Fruit fly (Drosophila melanogaster): ENCODE measurements around the gene Rala.
A peak's percentile ranks its signal among the peaks of the same experiment; 100 is the strongest.

Gene Rala

dm6 chrX:3686469-3687410 lies 32.7 kb downstream of the Rala start (continued):
- TF ChIP-seq cato (GFP tag; optimal IDR thresholded peaks at IDR 0.05; ENCODE audit: borderline replicate concordance) (peak; percentile 13), Mrtf (GFP tag; IDR thresholded peaks at IDR 0.05) (peak; percentile 69; the same call in 2 of the 3 replicates), CG15696 (tag; optimal IDR thresholded peaks at IDR 0.05) (peak; percentile 47), Antp (GFP tag; optimal IDR thresholded peaks at IDR 0.05) (peak; percentile 70), CG10321 (GFP tag; IDR thresholded peaks at IDR 0.05) (no peak), ATbp (GFP tag; optimal IDR thresholded peaks at IDR 0.05) (peak; percentile 80), CrebB (tag; optimal IDR thresholded peaks at IDR 0.05) (no peak), CG4617 (GFP tag; optimal IDR thresholded peaks at IDR 0.05; ENCODE audit: borderline replicate concordance) (peak; percentile 2), scrt (GFP tag; optimal IDR thresholded peaks at IDR 0.05) (peak; percentile 39), ato (GFP tag; IDR thresholded peaks at IDR 0.05; ENCODE audit: partially characterized antibody) (no peak), H2.0 (GFP tag; IDR thresholded peaks at IDR 0.05) (peak; percentile 68), CG16779 (GFP tag; IDR thresholded peaks at IDR 0.05) (no peak), CG16813 (GFP tag; IDR thresholded peaks at IDR 0.05; ENCODE audit: partially characterized antibody) (no peak), CG12104 (GFP tag; optimal IDR thresholded peaks at IDR 0.05) (no peak), Dbx (GFP tag; IDR thresholded peaks at IDR 0.05) (no peak), gem (tag; optimal IDR thresholded peaks at IDR 0.05) (peak; percentile 81), Myb (GFP tag; optimal IDR thresholded peaks at IDR 0.05) (peak; percentile 20), Scr (GFP tag; IDR thresholded peaks at IDR 0.05; ENCODE audit: partially characterized antibody) (no peak), CG30431 (GFP tag; optimal IDR thresholded peaks at IDR 0.05) (peak; percentile 32), Asciz (GFP tag; optimal IDR thresholded peaks at IDR 0.05) (peak; percentile 60), prd (optimal IDR thresholded peaks at IDR 0.05) (no peak), prd (GFP tag; IDR thresholded peaks at IDR 0.05) (peak; percentile 83), ems (GFP tag; optimal IDR thresholded peaks at IDR 0.05) (peak; percentile 12), CG16863 (GFP tag; optimal IDR thresholded peaks at IDR 0.05) (peak; percentile 66), CG9932 (GFP tag; IDR thresholded peaks at IDR 0.05) (no peak), Doc2 (GFP tag; IDR thresholded peaks at IDR 0.05) (no peak), CG3726 (GFP tag; IDR thresholded peaks at IDR 0.05) (peak; percentile 45; the same call in 1 of the 3 replicates), toy (GFP tag; IDR thresholded peaks at IDR 0.05) (no peak), Pdp1 (GFP tag; optimal IDR thresholded peaks at IDR 0.05) (peak; percentile 42 to 62), CG10366 (GFP tag; IDR thresholded peaks at IDR 0.05) (peak; percentile 63), MTF-1 (GFP tag; optimal IDR thresholded peaks at IDR 0.05; ENCODE audit: borderline replicate concordance) (no peak), tll (GFP tag; optimal IDR thresholded peaks at IDR 0.05) (no peak), schlank (tag; optimal IDR thresholded peaks at IDR 0.05) (no peak), CG17328 (GFP tag; IDR thresholded peaks at IDR 0.05) (peak; percentile 77), MBD-R2 (GFP tag; IDR thresholded peaks at IDR 0.05) (no peak), tgo (GFP tag; IDR thresholded peaks at IDR 0.05) (peak; percentile 66), Dip3 (GFP tag; optimal IDR thresholded peaks at IDR 0.05) (peak; percentile 9), Hey (tag; optimal IDR thresholded peaks at IDR 0.05) (no peak), bsh (GFP tag; optimal IDR thresholded peaks at IDR 0.05) (peak; percentile 77 to 86), CG12071 (GFP tag; optimal IDR thresholded peaks at IDR 0.05) (peak; percentile 50), CG15601 (tag; optimal IDR thresholded peaks at IDR 0.05) (peak; percentile 77), CG11456 (GFP tag; IDR thresholded peaks at IDR 0.05) (0 out of 3 replicates have a peak, but pooled peaks have one; percentile 53), CG12299 (tag; optimal IDR thresholded peaks at IDR 0.05) (peak; percentile 44), Dip2 (GFP tag; IDR thresholded peaks at IDR 0.05) (no peak), ci (GFP tag; IDR thresholded peaks at IDR 0.05) (peak; percentile 84), CG16815 (GFP tag; optimal IDR thresholded peaks at IDR 0.05) (peak; percentile 59), trh (GFP tag; optimal IDR thresholded peaks at IDR 0.05) (no peak), CG10959 (GFP tag; IDR thresholded peaks at IDR 0.05) (0 out of 2 replicates have a peak, but pooled peaks have one; percentile 7)
